Fruit fly (Drosophila melanogaster) whole organism: ENCODE data around the gene Tbc1d22.

Source experiments
- CG8478 ChIP-seq: fragments of >200 bp; optimal IDR thresholded peaks from 2 replicates; lab custom pipeline; 2018; ENCODE audit warnings: inconsistent platforms
- pan ChIP-seq: fragments of >200 bp; optimal IDR thresholded peaks from 2 replicates; lab custom pipeline; 2017

DNA sequence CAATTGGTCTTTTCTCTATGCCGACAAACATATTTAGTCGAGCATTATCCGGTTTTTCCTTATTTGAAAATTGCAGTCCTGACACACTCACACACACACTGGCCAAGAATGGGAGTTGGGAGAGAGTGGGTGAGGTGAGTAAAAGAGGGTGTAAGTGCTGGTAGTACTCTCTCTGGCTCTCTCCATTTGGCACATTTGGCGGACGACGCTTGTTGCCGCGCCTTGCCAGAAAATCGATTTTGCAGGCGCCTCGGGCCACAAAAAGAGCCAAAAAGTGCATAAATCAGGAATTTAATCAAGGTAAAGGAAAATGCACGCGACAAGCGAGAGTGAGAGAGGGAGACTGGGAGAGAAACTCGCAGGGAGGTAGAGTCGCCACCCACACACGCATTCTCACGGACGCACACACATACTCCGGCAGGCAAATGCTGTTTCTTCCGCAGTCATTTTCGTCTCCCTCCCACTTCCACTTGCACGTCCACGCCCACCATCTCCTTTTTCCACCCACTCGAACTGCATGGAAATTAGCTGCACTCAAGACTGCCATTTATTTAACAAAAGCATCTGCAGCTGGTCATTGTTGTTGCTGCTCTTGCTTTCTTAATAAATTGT lies 5.4 kb upstream of the Tbc1d22 start:
- TF ChIP-seq pan (lab: Kevin White, UChicago) (no peak), CG8478 (no peak)
